Fruit fly (Drosophila melanogaster): ENCODE results near the gene CG44227.

CG44227 gene

dm6 chr3R:8712722-8713131, 27.8 kb upstream of the CG44227 start, which contains the start of gene CG8112 (continued):
- TF ChIP-seq Drgx (GFP tag; IDR thresholded peaks at IDR 0.05) (peak; percentile 35; the same call in 1 of the 2 replicates), CG7556 (GFP tag; optimal IDR thresholded peaks at IDR 0.05) (peak; percentile 52), CG9727 (GFP tag; optimal IDR thresholded peaks at IDR 0.05) (peak; percentile 28), CG18619 (GFP tag; optimal IDR thresholded peaks at IDR 0.05) (peak; percentile 42), shn (GFP tag; optimal IDR thresholded peaks at IDR 0.05) (no peak), Med (GFP tag) (peak; percentile 80), bbx (GFP tag; IDR thresholded peaks at IDR 0.05; ENCODE audit: partially characterized antibody) (no peak), CG18599 (GFP tag; optimal IDR thresholded peaks at IDR 0.05) (peak; percentile 48), unpg (GFP tag; optimal IDR thresholded peaks at IDR 0.05) (peak; percentile 0), CG12391 (tag; optimal IDR thresholded peaks at IDR 0.05) (peak; percentile 19), CG8924 (tag; optimal IDR thresholded peaks at IDR 0.05) (peak; percentile 44), sisA (GFP tag; IDR thresholded peaks at IDR 0.05) (no peak), CG31441 (GFP tag; IDR thresholded peaks at IDR 0.05) (0 out of 2 replicates have a peak, but pooled peaks have one; percentile 23), CG14710 (tag; optimal IDR thresholded peaks at IDR 0.05) (peak; percentile 6), CG6254 (GFP tag; optimal IDR thresholded peaks at IDR 0.05) (no peak), ewg (GFP tag; optimal IDR thresholded peaks at IDR 0.05) (no peak), sens (GFP tag) (peak; percentile 12), Aef1 (GFP tag; IDR thresholded peaks at IDR 0.05) (0 out of 3 replicates have a peak, but pooled peaks have one; percentile 22), Sox102F (GFP tag; optimal IDR thresholded peaks at IDR 0.05) (peak; percentile 33), CG8388 (GFP tag; optimal IDR thresholded peaks at IDR 0.05) (peak; percentile 14), row (GFP tag; IDR thresholded peaks at IDR 0.05) (peak; percentile 50; the same call in 2 of the 3 replicates), odd (GFP tag; optimal IDR thresholded peaks at IDR 0.05) (peak; percentile 45), CG2712 (tag; optimal IDR thresholded peaks at IDR 0.05) (peak; percentile 34), CG6854 (GFP tag; optimal IDR thresholded peaks at IDR 0.05) (peak; percentile 3), dysf (GFP tag; IDR thresholded peaks at IDR 0.05) (no peak), cwo (GFP tag; optimal IDR thresholded peaks at IDR 0.05) (peak; percentile 24), CG2875 (GFP tag; optimal IDR thresholded peaks at IDR 0.05) (no peak), CoRest (tag; optimal IDR thresholded peaks at IDR 0.05) (peak; percentile 32), Xbp1 (GFP tag; optimal IDR thresholded peaks at IDR 0.05) (no peak), CG8290 (GFP tag; optimal IDR thresholded peaks at IDR 0.05) (no peak), CG8290 (tag; optimal IDR thresholded peaks at IDR 0.05) (no peak), HLH3B (GFP tag; IDR thresholded peaks at IDR 0.05) (no peak), CG13296 (GFP tag; optimal IDR thresholded peaks at IDR 0.05) (peak; percentile 44), nom (GFP tag; optimal IDR thresholded peaks at IDR 0.05) (peak; percentile 9), CG6813 (GFP tag; optimal IDR thresholded peaks at IDR 0.05) (peak; percentile 24), CG34224 (GFP tag; IDR thresholded peaks at IDR 0.05; ENCODE audit: partially characterized antibody) (no peak), Adf1 (GFP tag; IDR thresholded peaks at IDR 0.05) (no peak), Rfx (GFP tag; IDR thresholded peaks at IDR 0.05) (peak; percentile 30; the same call in 1 of the 2 replicates), CG9932 (GFP tag; IDR thresholded peaks at IDR 0.05) (0 out of 2 replicates have a peak, but pooled peaks have one; percentile 21), CG3281 (GFP tag; optimal IDR thresholded peaks at IDR 0.05) (peak; percentile 19), CG13775 (GFP tag; optimal IDR thresholded peaks at IDR 0.05) (peak; percentile 23), amos (GFP tag; IDR thresholded peaks at IDR 0.05; ENCODE audit: partially characterized antibody) (no peak), nmo (GFP tag; optimal IDR thresholded peaks at IDR 0.05) (peak; percentile 3), CG2120 (GFP tag; optimal IDR thresholded peaks at IDR 0.05) (peak; percentile 17), bcd (GFP tag; optimal IDR thresholded peaks at IDR 0.05) (peak; percentile 16), grau (tag; optimal IDR thresholded peaks at IDR 0.05) (peak; percentile 51), gcm (GFP tag; optimal IDR thresholded peaks at IDR 0.05) (peak; percentile 5), fd96Cb (tag; optimal IDR thresholded peaks at IDR 0.05) (peak; percentile 13), CG7839 (tag; optimal IDR thresholded peaks at IDR 0.05) (peak; percentile 14)
